Fruit fly (Drosophila melanogaster): ENCODE measurements around the gene Atg3.

DNA sequence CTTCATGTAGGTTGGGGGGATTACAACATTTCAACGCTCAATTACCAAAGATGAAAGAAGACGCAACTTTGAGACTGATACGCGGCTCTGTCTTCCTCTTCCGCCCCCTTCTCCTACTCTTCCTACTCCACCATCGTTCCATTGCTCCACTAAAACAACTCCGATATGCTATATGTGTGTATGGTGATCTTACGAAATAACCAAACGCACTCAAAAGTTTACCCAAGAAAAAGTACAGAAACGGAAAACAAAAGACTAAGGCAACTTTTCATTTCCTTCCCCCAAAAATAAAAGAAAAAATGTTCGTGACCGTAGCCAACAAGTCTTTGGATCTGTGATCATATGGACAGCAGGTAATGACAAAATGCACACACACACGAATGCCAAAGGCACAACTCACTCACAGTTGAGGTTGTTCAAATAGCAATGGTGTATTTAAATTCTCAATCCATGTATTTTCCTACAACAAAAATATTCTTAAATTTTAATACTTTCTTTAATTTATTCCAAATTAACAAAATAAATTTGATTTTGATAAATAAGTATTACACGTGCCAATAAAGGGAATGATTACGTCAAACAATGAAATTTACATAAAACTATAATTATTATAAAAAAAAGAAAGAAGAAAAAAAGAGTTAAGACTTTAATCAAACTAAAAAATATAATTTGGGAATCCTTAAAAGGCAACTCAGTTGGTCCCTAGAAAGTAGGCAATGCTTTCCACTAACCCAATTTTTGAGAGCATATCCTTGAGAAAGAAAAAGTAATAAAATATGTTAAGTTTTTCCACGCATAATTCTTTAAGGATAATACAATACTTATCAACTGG, 19.7 kb downstream of the Atg3 start:
- TF ChIP-seq CG9876 (GFP tag; optimal IDR thresholded peaks at IDR 0.05) (no peak), CG15073 (GFP tag; optimal IDR thresholded peaks at IDR 0.05) (no peak), rib (GFP tag; IDR thresholded peaks at IDR 0.05) (no peak), fd102C (GFP tag; optimal IDR thresholded peaks at IDR 0.05) (no peak), so (GFP tag; IDR thresholded peaks at IDR 0.05) (no peak), Doc2 (GFP tag; IDR thresholded peaks at IDR 0.05) (no peak), Awh (GFP tag; IDR thresholded peaks at IDR 0.05) (no peak), CG4820 (GFP tag; optimal IDR thresholded peaks at IDR 0.05) (no peak)

Measured in whole organism, embryonic.